Worm (Caenorhabditis elegans): Measurements from ENCODE around the gene F08B12.4.

DNA sequence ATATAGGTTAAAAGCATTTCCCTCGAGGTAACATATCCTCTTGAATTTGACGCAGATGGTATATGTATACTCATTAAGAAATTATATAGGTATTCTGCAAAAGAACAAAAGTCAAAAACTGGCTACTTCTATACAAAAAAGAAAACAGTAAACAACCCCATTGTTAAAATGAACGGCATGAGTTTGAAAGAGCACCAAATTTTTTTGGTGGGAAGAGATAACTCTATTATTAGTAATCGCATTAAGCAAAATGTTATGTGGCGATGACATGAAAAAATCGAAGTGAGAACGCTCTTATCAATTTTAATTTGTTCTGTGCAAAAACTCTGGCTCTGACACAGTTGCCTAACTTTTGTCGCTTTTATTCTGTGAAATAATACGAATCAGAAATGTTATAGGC is 11.1 kb upstream of the F08B12.4 start, which contains the start of gene F46C3.2:
- TF ChIP-seq fkh-10 (GFP tag; optimal IDR thresholded peaks at IDR 0.05) (no peak), elt-3 (tag; optimal IDR thresholded peaks at IDR 0.05) (no peak), zag-1 (tag; optimal IDR thresholded peaks at IDR 0.05) (no peak), nhr-25 (tag; optimal IDR thresholded peaks at IDR 0.05) (no peak), nhr-76 (tag; optimal IDR thresholded peaks at IDR 0.05) (no peak), nhr-11 (tag; optimal IDR thresholded peaks at IDR 0.05) (no peak), hmg-11 (tag; optimal IDR thresholded peaks at IDR 0.05) (no peak), ama-1 (optimal IDR thresholded peaks at IDR 0.05) (no peak), nhr-77 (tag; optimal IDR thresholded peaks at IDR 0.05) (no peak), pqm-1 (tag; optimal IDR thresholded peaks at IDR 0.05) (no peak), nhr-28 (tag; optimal IDR thresholded peaks at IDR 0.05) (no peak)

All from whole organism, L3 larva.